Fruit fly (Drosophila melanogaster): ENCODE results near the gene Z600.

- no peak for TF ChIP-seq usp (GFP tag; optimal IDR thresholded peaks at IDR 0.05)
- no peak for TF ChIP-seq psq (optimal IDR thresholded peaks at IDR 0.05)
- no peak for TF ChIP-seq pan (optimal IDR thresholded peaks at IDR 0.05)
- no peak for TF ChIP-seq CG8478 (optimal IDR thresholded peaks at IDR 0.05)
Measured at dm6 chr3L:15511688-15512250, 2.9 kb downstream of the Z600 start.
